ENCODE assay signal across 1 worm cellular context in genomic region chrII:9064437-9064836, ce11.
TF ChIP-seq lines count a peak whose summit lies in the region.

No protein-coding gene starts in this region.

TF ChIP-seq in whole organism, L1 larva, 84 proteins besides CTCF, POLR2A, EP300 and RAD21 (continued from another document):
- TF ChIP-seq C04F5.9 (tag; optimal IDR thresholded peaks at IDR 0.05; lab: Kevin White, UChicago): no peak
- no peak for TF ChIP-seq unc-30 (tag; optimal IDR thresholded peaks at IDR 0.05; lab: Kevin White, UChicago)
- TF ChIP-seq snu-23 (GFP tag; optimal IDR thresholded peaks at IDR 0.05; lab: Kevin White, UChicago): peak; percentile 35
- no peak for TF ChIP-seq nhr-19 (GFP tag; conservative IDR thresholded peaks at IDR 0.05; lab: Robert Waterston, UW)
- TF ChIP-seq nhr-12 (tag; optimal IDR thresholded peaks at IDR 0.05; lab: Kevin White, UChicago): no peak
- TF ChIP-seq ceh-82 (tag; optimal IDR thresholded peaks at IDR 0.05; lab: Kevin White, UChicago): no peak
- TF ChIP-seq C16A3.4 (tag; optimal IDR thresholded peaks at IDR 0.05; lab: Kevin White, UChicago): peak; percentile 2
- TF ChIP-seq ceh-90 (tag; optimal IDR thresholded peaks at IDR 0.05; lab: Kevin White, UChicago): no peak
- no peak for TF ChIP-seq sptf-1 (tag; optimal IDR thresholded peaks at IDR 0.05; lab: Kevin White, UChicago)
- no peak for TF ChIP-seq aly-2 (tag; optimal IDR thresholded peaks at IDR 0.05; lab: Kevin White, UChicago)
- TF ChIP-seq nhr-47 (tag; optimal IDR thresholded peaks at IDR 0.05; lab: Kevin White, UChicago): no peak
- TF ChIP-seq rnt-1 (tag; optimal IDR thresholded peaks at IDR 0.05; lab: Kevin White, UChicago): peak; percentile 26
- no peak for TF ChIP-seq ama-1 (optimal IDR thresholded peaks at IDR 0.05; lab: Kevin White, UChicago)
- TF ChIP-seq lin-14 (GFP tag; optimal IDR thresholded peaks at IDR 0.05; lab: Kevin White, UChicago): peak; percentile 65
- no peak for TF ChIP-seq pqm-1 (tag; optimal IDR thresholded peaks at IDR 0.05; lab: Kevin White, UChicago)
- no peak for TF ChIP-seq efl-1 (optimal IDR thresholded peaks at IDR 0.05; lab: Kevin White, UChicago)
- TF ChIP-seq efl-1 (GFP tag; optimal IDR thresholded peaks at IDR 0.05 in 1 of 2; lab: Kevin White, UChicago): peak in 1 of 2 experiments; percentile 28
- no peak for TF ChIP-seq unc-98 (GFP tag; IDR thresholded peaks at IDR 0.05; lab: Robert Waterston, UW)
- peak; percentile 22 for TF ChIP-seq lin-39 (tag; optimal IDR thresholded peaks at IDR 0.05; lab: Kevin White, UChicago)
- no peak for TF ChIP-seq elt-2 (tag; optimal IDR thresholded peaks at IDR 0.05; lab: Kevin White, UChicago)
- no peak for TF ChIP-seq egl-13 (tag; optimal IDR thresholded peaks at IDR 0.05; lab: Kevin White, UChicago)
- TF ChIP-seq ces-1 (GFP tag; optimal IDR thresholded peaks at IDR 0.05; lab: Kevin White, UChicago): no peak
- TF ChIP-seq tbx-2 (tag; optimal IDR thresholded peaks at IDR 0.05; lab: Kevin White, UChicago): no peak
- no peak for TF ChIP-seq snpc-4 (tag; optimal IDR thresholded peaks at IDR 0.05; lab: Kevin White, UChicago)
- no peak for TF ChIP-seq nhr-11 (tag; optimal IDR thresholded peaks at IDR 0.05; lab: Kevin White, UChicago)
- peak; percentile 91 for TF ChIP-seq nhr-85 (tag; lab: Kevin White, UChicago)
- TF ChIP-seq efl-3 (GFP tag; optimal IDR thresholded peaks at IDR 0.05; lab: Kevin White, UChicago): peak; percentile 20
- no peak for TF ChIP-seq unc-86 (tag; optimal IDR thresholded peaks at IDR 0.05; lab: Kevin White, UChicago)
- TF ChIP-seq fkh-4 (tag; optimal IDR thresholded peaks at IDR 0.05; lab: Kevin White, UChicago; ENCODE audit: borderline replicate concordance): no peak
- no peak for TF ChIP-seq hpl-2 (GFP tag; optimal IDR thresholded peaks at IDR 0.05; lab: Kevin White, UChicago)
- no peak for TF ChIP-seq lir-3 (tag; optimal IDR thresholded peaks at IDR 0.05; lab: Kevin White, UChicago; ENCODE audit: poor library complexity)
- peak; percentile 45 for TF ChIP-seq nhr-71 (tag; optimal IDR thresholded peaks at IDR 0.05; lab: Kevin White, UChicago)
- TF ChIP-seq zag-1 (tag; optimal IDR thresholded peaks at IDR 0.05; lab: Kevin White, UChicago): no peak
- no peak for TF ChIP-seq swsn-7 (tag; optimal IDR thresholded peaks at IDR 0.05; lab: Kevin White, UChicago)
- TF ChIP-seq ceh-8 (GFP tag; optimal IDR thresholded peaks at IDR 0.05; lab: Kevin White, UChicago): no peak
- TF ChIP-seq xbp-1 (tag; optimal IDR thresholded peaks at IDR 0.05; lab: Kevin White, UChicago): no peak
- TF ChIP-seq fkh-10 (GFP tag; optimal IDR thresholded peaks at IDR 0.05; lab: Kevin White, UChicago): no peak
- peak in 1 of 2 experiments; percentile 20 for TF ChIP-seq lsy-2 (tag; optimal IDR thresholded peaks at IDR 0.05; lab: Kevin White, UChicago)
- TF ChIP-seq F16B12.6 (tag; optimal IDR thresholded peaks at IDR 0.05; lab: Kevin White, UChicago): no peak
- no peak for TF ChIP-seq dsc-1 (tag; optimal IDR thresholded peaks at IDR 0.05; lab: Kevin White, UChicago)
- TF ChIP-seq nhr-77 (tag; optimal IDR thresholded peaks at IDR 0.05; lab: Kevin White, UChicago): no peak
- TF ChIP-seq irx-1 (tag; optimal IDR thresholded peaks at IDR 0.05; lab: Kevin White, UChicago): no peak
- TF ChIP-seq C34B4.2 (tag; optimal IDR thresholded peaks at IDR 0.05; lab: Kevin White, UChicago): no peak
- TF ChIP-seq hlh-17 (GFP tag; optimal IDR thresholded peaks at IDR 0.05; lab: Kevin White, UChicago; ENCODE audit: borderline replicate concordance): no peak
- TF ChIP-seq mab-9 (GFP tag; IDR thresholded peaks at IDR 0.05; lab: Robert Waterston, UW): no peak
- TF ChIP-seq Y116A8C.19 (tag; optimal IDR thresholded peaks at IDR 0.05; lab: Kevin White, UChicago; ENCODE audit: borderline replicate concordance): no peak
- TF ChIP-seq sup-37 (GFP tag; optimal IDR thresholded peaks at IDR 0.05; lab: Kevin White, UChicago): no peak
- no peak for TF ChIP-seq ceh-63 (GFP tag; optimal IDR thresholded peaks at IDR 0.05; lab: Kevin White, UChicago)
- no peak for TF ChIP-seq lin-15B (tag; optimal IDR thresholded peaks at IDR 0.05; lab: Kevin White, UChicago)
- TF ChIP-seq sox-4 (tag; optimal IDR thresholded peaks at IDR 0.05; lab: Kevin White, UChicago): no peak
- no peak for TF ChIP-seq nhr-84 (tag; optimal IDR thresholded peaks at IDR 0.05; lab: Kevin White, UChicago)
- TF ChIP-seq unc-62 (GFP tag; optimal IDR thresholded peaks at IDR 0.05; lab: Kevin White, UChicago): no peak
- no peak for TF ChIP-seq ztf-4 (tag; optimal IDR thresholded peaks at IDR 0.05; lab: Kevin White, UChicago)
- no peak for TF ChIP-seq ceh-88 (GFP tag; IDR thresholded peaks at IDR 0.05; lab: Robert Waterston, UW)
